Worm (Caenorhabditis elegans): ENCODE results near the gene dct-8.

DNA sequence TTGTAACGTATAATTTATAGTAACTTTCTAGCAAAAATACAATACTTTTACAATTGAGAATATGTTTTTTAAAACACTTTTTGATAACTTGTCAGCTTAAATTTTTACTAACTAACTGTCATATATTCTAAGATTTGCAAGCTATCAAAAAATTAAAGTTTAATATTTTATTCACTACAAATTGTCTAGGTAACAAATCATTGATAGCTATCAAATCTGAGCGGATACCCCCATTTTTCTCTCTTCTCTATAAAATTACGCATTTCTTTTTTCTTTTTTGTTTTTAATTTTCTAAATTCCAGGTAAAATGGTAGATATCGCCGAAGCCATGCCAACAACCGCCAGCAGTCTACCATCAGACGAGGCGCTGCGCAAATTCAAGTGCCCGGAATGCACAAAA, 39.3 kb upstream of the dct-8 start, which contains the start of gene zag-1:
- TF ChIP-seq lin-11 (tag; optimal IDR thresholded peaks at IDR 0.05) (no peak), ztf-1 (GFP tag; conservative IDR thresholded peaks at IDR 0.05) (no peak), skn-1 (tag; optimal IDR thresholded peaks at IDR 0.05) (no peak), ama-1 (optimal IDR thresholded peaks at IDR 0.05) (no peak), elt-3 (tag; optimal IDR thresholded peaks at IDR 0.05) (no peak), R02D3.7 (tag; optimal IDR thresholded peaks at IDR 0.05) (no peak), nhr-77 (tag; optimal IDR thresholded peaks at IDR 0.05) (no peak), lsy-2 (tag; optimal IDR thresholded peaks at IDR 0.05) (no peak), ztf-11 (tag; optimal IDR thresholded peaks at IDR 0.05) (no peak)
